Fruit fly (Drosophila melanogaster): ENCODE data around the gene Ndc1.

Gene Ndc1

dm6 chr3R:23887572-23887971 lies 36.6 kb upstream of the Ndc1 start (continued):
- TF ChIP-seq CG10274 (GFP tag; optimal IDR thresholded peaks at IDR 0.05): no peak
- no peak for TF ChIP-seq CTCF (GFP tag; optimal IDR thresholded peaks at IDR 0.05)
- no peak for TF ChIP-seq Usf (GFP tag; optimal IDR thresholded peaks at IDR 0.05)
- TF ChIP-seq CG10431 (GFP tag; optimal IDR thresholded peaks at IDR 0.05): no peak
- no peak for TF ChIP-seq CG12155 (GFP tag; optimal IDR thresholded peaks at IDR 0.05)
- TF ChIP-seq so (GFP tag; IDR thresholded peaks at IDR 0.05): no peak
- no peak for TF ChIP-seq zen (tag; optimal IDR thresholded peaks at IDR 0.05)
- no peak for TF ChIP-seq CG13287 (GFP tag; IDR thresholded peaks at IDR 0.05; ENCODE audit: partially characterized antibody)
- TF ChIP-seq hkb (optimal IDR thresholded peaks at IDR 0.05): no peak
- no peak for TF ChIP-seq hkb (GFP tag; IDR thresholded peaks at IDR 0.05)
- TF ChIP-seq otp (GFP tag; IDR thresholded peaks at IDR 0.05): no peak
- TF ChIP-seq nerfin-1 (tag; optimal IDR thresholded peaks at IDR 0.05): no peak
- no peak for TF ChIP-seq Lhr (GFP tag; optimal IDR thresholded peaks at IDR 0.05)
- TF ChIP-seq tio (GFP tag; optimal IDR thresholded peaks at IDR 0.05): no peak
- TF ChIP-seq CG32767 (GFP tag; IDR thresholded peaks at IDR 0.05): no peak
- TF ChIP-seq CG13123 (GFP tag; optimal IDR thresholded peaks at IDR 0.05): no peak
- TF ChIP-seq bigmax (GFP tag; optimal IDR thresholded peaks at IDR 0.05): no peak
- no peak for TF ChIP-seq Vsx1 (GFP tag; optimal IDR thresholded peaks at IDR 0.05)
- no peak for TF ChIP-seq CG6175 (GFP tag; IDR thresholded peaks at IDR 0.05)
- TF ChIP-seq ewg (GFP tag; optimal IDR thresholded peaks at IDR 0.05): no peak
- 0 out of 3 replicates have a peak, but pooled peaks have one; percentile 20 for TF ChIP-seq CG11695 (GFP tag; IDR thresholded peaks at IDR 0.05)
- no peak for TF ChIP-seq CG16779 (GFP tag; IDR thresholded peaks at IDR 0.05)
- no peak for TF ChIP-seq ash1 (GFP tag; optimal IDR thresholded peaks at IDR 0.05)
- TF ChIP-seq CG5180 (GFP tag; optimal IDR thresholded peaks at IDR 0.05): no peak
- TF ChIP-seq Ravus (GFP tag; IDR thresholded peaks at IDR 0.05): no peak
- TF ChIP-seq ci (GFP tag; IDR thresholded peaks at IDR 0.05): peak; percentile 30; the same call in 1 of the 3 replicates
- TF ChIP-seq Doc3 (GFP tag; IDR thresholded peaks at IDR 0.05; ENCODE audit: partially characterized antibody): no peak
- TF ChIP-seq CG12744 (GFP tag; optimal IDR thresholded peaks at IDR 0.05): no peak
- TF ChIP-seq CG8478 (optimal IDR thresholded peaks at IDR 0.05): no peak
- peak; percentile 64; the same call in 1 of the 2 replicates for TF ChIP-seq Xrp1 (GFP tag; IDR thresholded peaks at IDR 0.05)
- no peak for TF ChIP-seq CG15479 (GFP tag; optimal IDR thresholded peaks at IDR 0.05)
- TF ChIP-seq lmd (GFP tag; IDR thresholded peaks at IDR 0.05): peak; percentile 28; the same call in 1 of the 2 replicates
- no peak for TF ChIP-seq zf30C (GFP tag; optimal IDR thresholded peaks at IDR 0.05)
- TF ChIP-seq ATbp (GFP tag; optimal IDR thresholded peaks at IDR 0.05): no peak
- TF ChIP-seq Doc2 (GFP tag; IDR thresholded peaks at IDR 0.05): no peak
- TF ChIP-seq Hmx (GFP tag; optimal IDR thresholded peaks at IDR 0.05): no peak
- TF ChIP-seq CG8290 (GFP tag; optimal IDR thresholded peaks at IDR 0.05): no peak
- no peak for TF ChIP-seq CG8290 (tag; optimal IDR thresholded peaks at IDR 0.05)
- no peak for TF ChIP-seq pan (optimal IDR thresholded peaks at IDR 0.05)
- TF ChIP-seq pan (GFP tag; optimal IDR thresholded peaks at IDR 0.05 in 1 of 2, IDR thresholded peaks at IDR 0.05 in 1 of 2): no peak
- no peak for TF ChIP-seq Neu2 (GFP tag; optimal IDR thresholded peaks at IDR 0.05; ENCODE audit: borderline replicate concordance)
- no peak for TF ChIP-seq Dbx (GFP tag; IDR thresholded peaks at IDR 0.05)
- no peak for TF ChIP-seq danr (GFP tag; IDR thresholded peaks at IDR 0.05)
- TF ChIP-seq ham (GFP tag; IDR thresholded peaks at IDR 0.05): no peak
- TF ChIP-seq shn (GFP tag; optimal IDR thresholded peaks at IDR 0.05): no peak
- 0 out of 2 replicates have a peak, but pooled peaks have one; percentile 5 for TF ChIP-seq cas (GFP tag; IDR thresholded peaks at IDR 0.05)
- no peak for TF ChIP-seq gro (GFP tag; optimal IDR thresholded peaks at IDR 0.05)
- no peak for TF ChIP-seq sc (optimal IDR thresholded peaks at IDR 0.05)
- no peak for TF ChIP-seq sc (GFP tag; optimal IDR thresholded peaks at IDR 0.05)
- TF ChIP-seq CkIIα-i1 (GFP tag; IDR thresholded peaks at IDR 0.05): no peak
- TF ChIP-seq stwl (tag; optimal IDR thresholded peaks at IDR 0.05): no peak
- TF ChIP-seq Chrac-16 (GFP tag; optimal IDR thresholded peaks at IDR 0.05): no peak
- TF ChIP-seq pho (GFP tag; optimal IDR thresholded peaks at IDR 0.05): no peak
- TF ChIP-seq ERR (GFP tag; optimal IDR thresholded peaks at IDR 0.05): no peak
